Fruit fly (Drosophila melanogaster): Measurements from ENCODE around the gene PIG-H.

DNA sequence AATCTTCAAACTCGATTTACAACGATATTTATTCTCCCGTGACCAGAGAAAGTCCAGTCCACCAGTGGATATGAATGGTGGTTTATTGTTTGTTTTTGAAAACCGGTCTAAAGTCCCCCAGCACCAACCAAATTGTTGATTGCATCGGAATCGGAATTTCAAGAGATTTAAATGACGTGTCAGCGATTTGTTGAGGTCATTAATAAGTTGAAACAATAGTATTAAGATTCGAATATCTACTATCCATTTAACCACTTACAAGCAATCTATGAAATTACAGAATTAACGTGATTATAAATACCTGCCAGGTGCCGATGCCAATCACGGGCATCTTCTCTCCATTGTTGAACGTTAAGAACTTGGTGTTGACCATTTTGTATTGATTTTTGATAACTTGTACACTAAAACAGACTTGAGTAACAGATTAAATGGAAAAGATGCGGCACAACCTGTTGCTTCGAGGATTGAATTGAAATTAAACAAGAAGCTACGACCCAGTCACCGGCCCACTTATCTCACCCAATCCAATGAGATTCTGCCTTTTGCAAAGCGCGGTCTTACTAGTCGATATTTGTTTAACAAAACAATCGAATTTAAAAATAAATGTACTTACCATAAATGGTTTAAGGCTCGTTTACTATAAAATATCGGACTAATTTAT lies 8.1 kb downstream of the PIG-H start, which contains the start of gene CG2767:
- no peak for TF ChIP-seq CTCF (optimal IDR thresholded peaks at IDR 0.05)
- TF ChIP-seq CG8478 (optimal IDR thresholded peaks at IDR 0.05), result no peak

All from S2 (cell line).